Fruit fly (Drosophila melanogaster) whole organism, embryonic: ENCODE data around the gene CG43845.
A peak's percentile ranks its signal among the peaks of the same experiment; 100 is the strongest.

Experiments used
- Atf3 ChIP-seq: fragments of 200-800 bp; sonication (Bioruptor generic); optimal IDR thresholded peaks from 3 replicates; lab custom pipeline; 2016; ENCODE audit warnings: missing biosample characterization, missing genetic modification characterization
- Bgb ChIP-seq: fragments of 200-800 bp; sonication (Bioruptor generic); IDR thresholded peaks from 2 replicates; pipeline ENCODE4 v1.3.6; 2022; ENCODE audit warnings: missing biosample characterization, missing genetic modification characterization; ENCODE audit not compliant: partially characterized antibody
- Blimp-1 ChIP-seq: fragments of 200-800 bp; sonication (Bioruptor generic); optimal IDR thresholded peaks from 3 replicates; lab custom pipeline; 2018; ENCODE audit warnings: missing biosample characterization, missing genetic modification characterization, mild to moderate bottlenecking, moderate library complexity, missing genetic modification reagents
- CG10462 ChIP-seq: fragments of 200-800 bp; sonication (Bioruptor generic); optimal IDR thresholded peaks from 2 replicates; lab custom pipeline; 2016; ENCODE audit warnings: missing biosample characterization, missing genetic modification characterization
- CG10979 ChIP-seq: fragments of 200-800 bp; sonication (Bioruptor generic); optimal IDR thresholded peaks from 2 replicates; lab custom pipeline; 2018; ENCODE audit warnings: missing biosample characterization, mild to moderate bottlenecking, missing genetic modification characterization, moderate library complexity
- CG12744 ChIP-seq: fragments of 200-800 bp; sonication (Bioruptor generic); optimal IDR thresholded peaks from 2 replicates; lab custom pipeline; 2016; ENCODE audit warnings: missing biosample characterization, missing genetic modification characterization
- CG13624 ChIP-seq: fragments of 200-800 bp; sonication (Bioruptor generic); optimal IDR thresholded peaks from 2 replicates; lab custom pipeline; 2016; ENCODE audit warnings: missing biosample characterization, missing genetic modification characterization
- CG13894 ChIP-seq: fragments of 200-800 bp; sonication (Bioruptor generic); optimal IDR thresholded peaks from 3 replicates; lab custom pipeline; 2018; ENCODE audit warnings: missing biosample characterization, mild to moderate bottlenecking, missing genetic modification characterization, moderate library complexity
- CG17568 ChIP-seq: fragments of 200-800 bp; sonication (Bioruptor generic); optimal IDR thresholded peaks from 2 replicates; lab custom pipeline; 2018; ENCODE audit warnings: missing biosample characterization, mild to moderate bottlenecking, missing genetic modification characterization, moderate library complexity
- CG18011 ChIP-seq: fragments of 200-800 bp; sonication (Bioruptor generic); optimal IDR thresholded peaks from 2 replicates; lab custom pipeline; 2017; ENCODE audit warnings: missing biosample characterization, missing genetic modification characterization, mild to moderate bottlenecking, moderate library complexity, missing genotype
- CG3163 ChIP-seq: fragments of 200-800 bp; sonication (Bioruptor generic); optimal IDR thresholded peaks from 3 replicates; lab custom pipeline; 2016; ENCODE audit warnings: missing biosample characterization, missing genetic modification characterization
- CG4328 ChIP-seq: fragments of 200-800 bp; sonication (Bioruptor generic); optimal IDR thresholded peaks from 3 replicates; lab custom pipeline; 2017; ENCODE audit warnings: missing biosample characterization, missing genetic modification reagents, missing genetic modification characterization
- CG4707 ChIP-seq: fragments of 200-800 bp; sonication (Bioruptor generic); optimal IDR thresholded peaks from 2 replicates; lab custom pipeline; 2018; ENCODE audit warnings: missing biosample characterization, mild to moderate bottlenecking, missing genetic modification characterization, moderate library complexity
- CG5953 ChIP-seq: fragments of 200-800 bp; sonication (Bioruptor generic); IDR thresholded peaks from 2 replicates; pipeline ENCODE4 v1.3.6; 2022; ENCODE audit warnings: missing biosample characterization, missing genetic modification characterization
- CG6689 ChIP-seq: fragments of 200-800 bp; sonication (Bioruptor generic); IDR thresholded peaks from 2 replicates; pipeline ENCODE4 v1.3.6; 2022; ENCODE audit warnings: missing biosample characterization, missing genetic modification characterization
- CG6765 ChIP-seq: fragments of 200-800 bp; sonication (Bioruptor generic); optimal IDR thresholded peaks from 3 replicates; lab custom pipeline; 2017; ENCODE audit warnings: missing biosample characterization, mild to moderate bottlenecking, missing genetic modification characterization
- CG7928 ChIP-seq: fragments of 200-800 bp; sonication (Bioruptor generic); optimal IDR thresholded peaks from 2 replicates; lab custom pipeline; 2017; ENCODE audit warnings: missing biosample characterization, mild to moderate bottlenecking, missing genetic modification characterization
- CG9437 ChIP-seq: fragments of 200-800 bp; sonication (Bioruptor generic); optimal IDR thresholded peaks from 2 replicates; lab custom pipeline; 2018; ENCODE audit warnings: missing biosample characterization, mild to moderate bottlenecking, missing genetic modification characterization
- CG9932 ChIP-seq: fragments of 200-800 bp; sonication (Bioruptor generic); IDR thresholded peaks from 2 replicates; pipeline ENCODE4 v1.3.6; 2022; ENCODE audit warnings: missing biosample characterization, missing genetic modification characterization
- Dref ChIP-seq: fragments of 200-800 bp; sonication (Bioruptor generic); IDR thresholded peaks from 2 replicates; pipeline ENCODE4 v1.3.6; 2022; ENCODE audit warnings: missing biosample characterization, missing genetic modification characterization
- HLHmδ ChIP-seq: fragments of 200-800 bp; sonication (Bioruptor generic); optimal IDR thresholded peaks from 2 replicates; lab custom pipeline; 2018; ENCODE audit warnings: missing biosample characterization, mild to moderate bottlenecking, missing genetic modification characterization, moderate library complexity
- Nf-YC ChIP-seq: fragments of 200-800 bp; optimal IDR thresholded peaks from 3 replicates; lab custom pipeline; 2019; ENCODE audit warnings: missing biosample characterization, mild to moderate bottlenecking, missing genetic modification characterization, moderate library complexity
- Scr ChIP-seq: fragments of 200-800 bp; sonication (Bioruptor generic); IDR thresholded peaks from 2 replicates; pipeline ENCODE4 v1.3.6; 2022; ENCODE audit warnings: missing biosample characterization, missing genetic modification characterization; ENCODE audit not compliant: partially characterized antibody
- aop ChIP-seq: fragments of 200-800 bp; sonication (Bioruptor generic); IDR thresholded peaks from 2 replicates; pipeline ENCODE4 v1.3.6; 2022; ENCODE audit warnings: missing biosample characterization, missing genetic modification characterization
- bigmax ChIP-seq: fragments of 200-800 bp; sonication (Bioruptor generic); optimal IDR thresholded peaks from 2 replicates; lab custom pipeline; 2018; ENCODE audit warnings: missing biosample characterization, mild to moderate bottlenecking, missing genetic modification characterization
- br ChIP-seq: fragments of >200 bp; optimal IDR thresholded peaks from 2 replicates; lab custom pipeline; 2017
- cg ChIP-seq: fragments of 200-800 bp; sonication (Bioruptor generic); optimal IDR thresholded peaks from 3 replicates; lab custom pipeline; 2019; ENCODE audit warnings: missing biosample characterization, mild to moderate bottlenecking, missing genetic modification characterization, moderate library complexity
- chm ChIP-seq: fragments of 200-800 bp; sonication (Bioruptor generic); IDR thresholded peaks from 2 replicates; pipeline ENCODE4 v1.3.6; 2022; ENCODE audit warnings: missing biosample characterization, missing genetic modification characterization
- dan ChIP-seq: fragments of 200-800 bp; sonication (Bioruptor generic); IDR thresholded peaks from 2 replicates; pipeline ENCODE4 v1.3.6; 2022; ENCODE audit warnings: missing biosample characterization, missing genetic modification characterization
- dimm ChIP-seq: fragments of 200-800 bp; sonication (Bioruptor generic); IDR thresholded peaks from 2 replicates; pipeline ENCODE4 v1.3.6; 2022; ENCODE audit warnings: missing biosample characterization, missing genetic modification characterization
- disco-r ChIP-seq: fragments of 200-800 bp; sonication (Bioruptor generic); optimal IDR thresholded peaks from 2 replicates; lab custom pipeline; 2016; ENCODE audit warnings: missing biosample characterization, missing genetic modification characterization
- ewg ChIP-seq: fragments of 200-800 bp; sonication (Bioruptor generic); optimal IDR thresholded peaks from 3 replicates; lab custom pipeline; 2017; ENCODE audit warnings: mild to moderate bottlenecking, missing biosample characterization, missing genetic modification reagents, missing genetic modification characterization
- fru ChIP-seq: fragments of >200 bp; optimal IDR thresholded peaks from 2 replicates; lab custom pipeline; 2017
- gfzf ChIP-seq: fragments of 200-800 bp; sonication (Bioruptor generic); optimal IDR thresholded peaks from 2 replicates; lab custom pipeline; 2016; ENCODE audit warnings: missing biosample characterization, mild to moderate bottlenecking, missing genetic modification characterization, moderate library complexity
- grau ChIP-seq: fragments of 200-800 bp; optimal IDR thresholded peaks from 3 replicates; lab custom pipeline; 2019; ENCODE audit warnings: missing biosample characterization, mild to moderate bottlenecking, missing genetic modification characterization, moderate library complexity
- ham ChIP-seq: fragments of 200-800 bp; sonication (Bioruptor generic); IDR thresholded peaks from 2 replicates; pipeline ENCODE4 v1.3.6; 2022; ENCODE audit warnings: missing biosample characterization, missing genetic modification characterization
- hb ChIP-seq: fragments of 200-800 bp; sonication (Bioruptor generic); IDR thresholded peaks from 3 replicates; pipeline ENCODE4 v1.3.6; 2022; ENCODE audit warnings: missing biosample characterization, missing genetic modification characterization; ENCODE audit not compliant: partially characterized antibody
- hth ChIP-seq: fragments of >200 bp; optimal IDR thresholded peaks from 2 replicates; lab custom pipeline; 2017; ENCODE audit warnings: inconsistent platforms
- kah ChIP-seq: fragments of 200-800 bp; sonication (Bioruptor generic); optimal IDR thresholded peaks from 2 replicates; lab custom pipeline; 2018; ENCODE audit warnings: missing biosample characterization, mild to moderate bottlenecking, missing genetic modification characterization
- lab ChIP-seq: fragments of 200-800 bp; sonication (Bioruptor generic); optimal IDR thresholded peaks from 3 replicates; lab custom pipeline; 2017; ENCODE audit warnings: missing biosample characterization, missing genetic modification characterization, mild to moderate bottlenecking, moderate library complexity, missing genetic modification reagents
- luna ChIP-seq: fragments of 200-800 bp; sonication (Bioruptor generic); optimal IDR thresholded peaks from 2 replicates; lab custom pipeline; 2016; ENCODE audit warnings: missing biosample characterization, missing genetic modification characterization
- mld ChIP-seq: fragments of 200-800 bp; sonication (Bioruptor generic); IDR thresholded peaks from 3 replicates; pipeline ENCODE4 v1.3.6; 2022; ENCODE audit warnings: missing biosample characterization, missing genetic modification characterization; ENCODE audit not compliant: partially characterized antibody
- org-1 ChIP-seq: fragments of 200-800 bp; sonication (Bioruptor generic); optimal IDR thresholded peaks from 2 replicates; lab custom pipeline; 2017; ENCODE audit warnings: missing biosample characterization, missing genetic modification characterization
- p53 ChIP-seq: fragments of 200-800 bp; sonication (Bioruptor generic); optimal IDR thresholded peaks from 2 replicates; lab custom pipeline; 2016; ENCODE audit warnings: missing biosample characterization, missing genetic modification characterization
- pros ChIP-seq: fragments of 200-800 bp; sonication (Bioruptor generic); optimal IDR thresholded peaks from 3 replicates; lab custom pipeline; 2019; ENCODE audit warnings: missing biosample characterization, mild to moderate bottlenecking, missing genetic modification characterization, moderate library complexity
- salm ChIP-seq: fragments of 200-800 bp; sonication (Bioruptor generic); optimal IDR thresholded peaks from 2 replicates; lab custom pipeline; 2018; ENCODE audit warnings: missing biosample characterization, mild to moderate bottlenecking, missing genetic modification characterization
- sob ChIP-seq: fragments of 200-800 bp; sonication (Bioruptor generic); IDR thresholded peaks from 2 replicates; pipeline ENCODE4 v1.3.6; 2022; ENCODE audit warnings: missing biosample characterization, missing genetic modification characterization
- tgo ChIP-seq: fragments of 200-800 bp; sonication (Bioruptor generic); IDR thresholded peaks from 3 replicates; pipeline ENCODE4 v1.3.6; 2022; ENCODE audit warnings: missing biosample characterization, missing genetic modification characterization
- tll ChIP-seq, 2 experiments: fragments of 200-800 bp in 1 of 2; fragments of >200 bp in 1 of 2; sonication (Bioruptor generic) in 1 of 2; optimal IDR thresholded peaks; 2 replicates each; lab custom pipeline; 2017 to 2019; ENCODE audit warnings: missing biosample characterization in 2 of 2, missing genetic modification characterization in 2 of 2, mild to moderate bottlenecking in 1 of 2, moderate library complexity in 1 of 2
- tup ChIP-seq: fragments of 200-800 bp; sonication (Bioruptor generic); optimal IDR thresholded peaks from 2 replicates; lab custom pipeline; 2016; ENCODE audit warnings: missing biosample characterization, mild to moderate bottlenecking, missing genetic modification characterization, moderate library complexity
- zfh1 ChIP-seq: fragments of 200-800 bp; sonication (Bioruptor generic); IDR thresholded peaks from 3 replicates; pipeline ENCODE4 v1.3.6; 2022; ENCODE audit warnings: missing biosample characterization, missing genetic modification characterization

CG43845 gene

DNA sequence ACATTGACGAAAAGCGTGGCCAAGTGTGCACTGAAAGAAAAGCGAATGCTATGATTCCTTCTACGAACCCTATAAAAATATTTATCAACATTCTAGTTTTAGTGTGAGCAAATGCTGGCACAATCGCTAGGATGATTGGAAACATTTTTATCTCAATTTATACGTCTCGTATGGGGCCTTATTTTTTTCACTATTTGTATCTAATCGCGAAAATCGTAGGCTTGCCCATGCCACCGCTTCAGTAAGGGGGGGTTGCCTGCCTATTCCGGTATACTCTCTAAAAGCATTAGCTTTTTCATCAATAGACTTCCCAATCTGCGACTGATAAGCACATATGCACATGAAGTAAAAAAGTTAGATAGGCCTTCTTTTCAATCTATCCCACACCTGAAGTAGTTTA, 42.7 kb upstream of the CG43845 start (continued):
- TF ChIP-seq CG18011 (GFP tag; lab: Kevin White, UChicago) (peak; percentile 61), p53 (GFP tag; lab: Kevin White, UChicago) (peak; percentile 10), ham (no peak), Blimp-1 (GFP tag; lab: Kevin White, UChicago) (peak; percentile 69), Nf-YC (no peak), mld (no peak), dan (GFP tag; lab: Robert Waterston, UW) (0 out of 2 replicates have a peak, but pooled peaks have one; percentile 26), grau (peak; percentile 79), bigmax (GFP tag; lab: Kevin White, UChicago) (peak; percentile 16), sob (GFP tag; lab: Robert Waterston, UW) (peak; percentile 85), Dref (GFP tag; lab: Robert Waterston, UW) (no peak), salm (tag; lab: Kevin White, UChicago) (peak; percentile 73), CG4328 (GFP tag; lab: Kevin White, UChicago) (no peak), CG10462 (GFP tag; lab: Kevin White, UChicago) (peak; percentile 35), Bgb (GFP tag; lab: Robert Waterston, UW) (no peak), CG17568 (GFP tag; lab: Kevin White, UChicago) (no peak), CG6765 (GFP tag; lab: Kevin White, UChicago) (peak; percentile 58), fru (lab: Kevin White, UChicago) (no peak), org-1 (GFP tag; lab: Kevin White, UChicago) (peak; percentile 76), CG5953 (GFP tag; lab: Robert Waterston, UW) (peak; percentile 86), hth (lab: Kevin White, UChicago) (no peak), HLHmδ (GFP tag; lab: Kevin White, UChicago) (no peak), Atf3 (GFP tag; lab: Kevin White, UChicago) (peak; percentile 70), br (lab: Kevin White, UChicago) (no peak), dimm (GFP tag; lab: Robert Waterston, UW) (peak; percentile 42; the same call in 1 of the 2 replicates), luna (GFP tag; lab: Kevin White, UChicago) (no peak), CG12744 (GFP tag; lab: Kevin White, UChicago) (peak; percentile 27), tgo (GFP tag; lab: Robert Waterston, UW) (peak; percentile 90), CG4707 (GFP tag; lab: Kevin White, UChicago) (peak; percentile 19), CG13894 (tag; lab: Kevin White, UChicago) (no peak), cg (GFP tag; lab: Kevin White, UChicago) (no peak), CG10979 (peak; percentile 67), CG3163 (peak; percentile 44), Scr (GFP tag; lab: Robert Waterston, UW) (no peak), zfh1 (GFP tag; lab: Robert Waterston, UW) (peak; percentile 88), ewg (GFP tag; lab: Kevin White, UChicago) (peak; percentile 69), CG9932 (GFP tag; lab: Robert Waterston, UW) (peak; percentile 75; the same call in 1 of the 2 replicates), lab (GFP tag; lab: Kevin White, UChicago) (peak; percentile 93), chm (GFP tag; lab: Robert Waterston, UW) (peak; percentile 73; the same call in 1 of the 2 replicates), CG7928 (no peak), CG9437 (peak; percentile 69), tll (GFP tag; optimal IDR thresholded peaks at IDR 0.05; lab: Kevin White, UChicago) (no peak), hb (GFP tag; lab: Robert Waterston, UW) (no peak), aop (GFP tag; lab: Robert Waterston, UW) (peak; percentile 74), gfzf (GFP tag; lab: Kevin White, UChicago) (no peak), kah (GFP tag; lab: Kevin White, UChicago) (peak; percentile 36), tup (GFP tag; lab: Kevin White, UChicago) (peak; percentile 63), pros (no peak), disco-r (peak; percentile 26), CG6689 (GFP tag; lab: Robert Waterston, UW) (peak; percentile 85), CG13624 (GFP tag; lab: Kevin White, UChicago) (peak; percentile 58)
